Fruit fly (Drosophila melanogaster) whole organism, wandering third instar larva: ENCODE data around the gene Lgr1.

ENCODE experiments used
- CG9705 ChIP-seq: fragments of 200-800 bp; sonication (Bioruptor generic); optimal IDR thresholded peaks from 2 replicates; lab custom pipeline; 2018; ENCODE audit warnings: missing biosample characterization, mild to moderate bottlenecking, missing genetic modification characterization
- HLH106 ChIP-seq: fragments of 200-800 bp; optimal IDR thresholded peaks from 3 replicates; lab custom pipeline; 2019; ENCODE audit warnings: missing biosample characterization, mild to moderate bottlenecking, missing genetic modification characterization, moderate library complexity
- Rel ChIP-seq, 2 experiments: fragments of 200-800 bp; sonication (Bioruptor generic) in 1 of 2; optimal IDR thresholded peaks; 2 replicates in 1 of 2; 3 replicates in 1 of 2; lab custom pipeline; 2016 to 2019; ENCODE audit warnings: mild to moderate bottlenecking in 2 of 2, missing biosample characterization in 2 of 2, missing genetic modification characterization in 2 of 2, moderate library complexity in 1 of 2
- ey ChIP-seq: fragments of 200-800 bp; sonication (Bioruptor generic); optimal IDR thresholded peaks from 2 replicates; lab custom pipeline; 2016; ENCODE audit warnings: missing biosample characterization, missing genetic modification characterization
- psq ChIP-seq: fragments of 200-800 bp; sonication (Bioruptor generic); optimal IDR thresholded peaks from 3 replicates; lab custom pipeline; 2017; ENCODE audit warnings: missing biosample characterization, mild to moderate bottlenecking, missing genetic modification characterization, moderate library complexity

dm6 chr3R:17711646-17711975 lies 14.0 kb upstream of the Lgr1 start:
- TF ChIP-seq HLH106 (tag; lab: Kevin White, UChicago) (no peak), psq (GFP tag; lab: Kevin White, UChicago) (no peak), CG9705 (GFP tag; lab: Kevin White, UChicago) (no peak), ey (no peak), Rel (GFP tag; optimal IDR thresholded peaks at IDR 0.05; lab: Kevin White, UChicago) (no peak), Rel (tag; optimal IDR thresholded peaks at IDR 0.05; lab: Kevin White, UChicago) (no peak)
